Worm (Caenorhabditis elegans) whole organism, L4 larva: ENCODE measurements around the gene nhr-184.

Source experiments
- F37D6.2 ChIP-seq: sonication (generic microtip); optimal IDR thresholded peaks from 2 replicates; lab custom pipeline; 2016; ENCODE audit warnings: mild to moderate bottlenecking, missing genetic modification characterization, missing compliant biosample characterization
- attf-4 ChIP-seq: sonication (generic microtip); optimal IDR thresholded peaks from 3 replicates; lab custom pipeline; 2017; ENCODE audit warnings: missing biosample characterization, missing genetic modification characterization
- ceh-20 ChIP-seq: fragments of 200-800 bp; sonication (Bioruptor generic); IDR thresholded peaks from 2 replicates; pipeline ENCODE4 v1.3.6; 2022; ENCODE audit warnings: missing genetic modification reagents, missing genetic modification characterization, missing compliant biosample characterization
- ceh-32 ChIP-seq: sonication (generic microtip); optimal IDR thresholded peaks from 2 replicates; lab custom pipeline; 2016; ENCODE audit warnings: mild to moderate bottlenecking, missing genetic modification characterization, missing compliant biosample characterization; ENCODE audit not compliant: poor library complexity
- ceh-62 ChIP-seq: sonication (generic microtip); optimal IDR thresholded peaks from 2 replicates; lab custom pipeline; 2017; ENCODE audit warnings: missing biosample characterization, missing genetic modification characterization
- ces-1 ChIP-seq: fragments of 150-350 bp; sonication (generic microtip); optimal IDR thresholded peaks from 4 replicates; lab custom pipeline; 2014; ENCODE audit warnings: missing biosample characterization, missing genetic modification reagents, missing genetic modification characterization
- cey-2 ChIP-seq: sonication (generic microtip); optimal IDR thresholded peaks from 3 replicates; lab custom pipeline; 2017; ENCODE audit warnings: missing genetic modification characterization, mild to moderate bottlenecking, missing compliant biosample characterization, antibody characterized with exemption, borderline replicate concordance; ENCODE audit not compliant: insufficient read depth
- ctbp-1 ChIP-seq: fragments of 200-800 bp; sonication (Bioruptor generic); IDR thresholded peaks from 2 replicates; pipeline ENCODE4 v1.3.6; 2022; ENCODE audit warnings: missing genetic modification reagents, missing genetic modification characterization, missing compliant biosample characterization
- daf-16 ChIP-seq, 3 experiments: sonication (generic microtip); optimal IDR thresholded peaks; 2 replicates each; lab custom pipeline; 2016 to 2017; ENCODE audit warnings: missing genetic modification characterization in 3 of 3, missing genetic modification reagents in 3 of 3, mild to moderate bottlenecking in 2 of 3, missing compliant biosample characterization in 2 of 3, missing biosample characterization in 1 of 3, moderate library complexity in 1 of 3
- dmd-6 ChIP-seq: fragments of 200-800 bp; sonication (Bioruptor generic); IDR thresholded peaks from 2 replicates; pipeline ENCODE4 v1.3.6; 2022; ENCODE audit warnings: missing genetic modification reagents, missing genetic modification characterization, missing compliant biosample characterization
- dmd-8 ChIP-seq: fragments of 200-800 bp; sonication (Bioruptor generic); IDR thresholded peaks from 2 replicates; pipeline ENCODE4 v1.3.6; 2022; ENCODE audit warnings: missing genetic modification characterization, missing compliant biosample characterization
- duxl-1 ChIP-seq: sonication (generic microtip); optimal IDR thresholded peaks from 2 replicates; lab custom pipeline; 2016; ENCODE audit warnings: mild to moderate bottlenecking, missing genetic modification characterization, moderate library complexity, missing compliant biosample characterization; ENCODE audit not compliant: poor library complexity
- dve-1 ChIP-seq: sonication (generic microtip); optimal IDR thresholded peaks from 2 replicates; lab custom pipeline; 2017; ENCODE audit warnings: antibody characterized with exemption, mild to moderate bottlenecking, missing genetic modification characterization, missing compliant biosample characterization; ENCODE audit not compliant: insufficient read depth
- gei-8 ChIP-seq: fragments of 200-800 bp; sonication (Bioruptor generic); optimal IDR thresholded peaks from 2 replicates; lab custom pipeline; 2018; ENCODE audit warnings: mild to moderate bottlenecking, missing genetic modification characterization, missing compliant biosample characterization
- hlh-11 ChIP-seq: fragments of 200-800 bp; sonication (Bioruptor generic); optimal IDR thresholded peaks from 2 replicates; lab custom pipeline; 2018; ENCODE audit warnings: mild to moderate bottlenecking, missing genetic modification characterization, missing compliant biosample characterization
- hlh-30 ChIP-seq: sonication (generic microtip); optimal IDR thresholded peaks from 2 replicates; lab custom pipeline; 2017; ENCODE audit warnings: antibody characterized with exemption, mild to moderate bottlenecking, missing genetic modification characterization, missing compliant biosample characterization; ENCODE audit not compliant: insufficient read depth
- lin-1 ChIP-seq: fragments of 200-800 bp; sonication (Bioruptor generic); IDR thresholded peaks from 2 replicates; pipeline ENCODE4 v1.3.6; 2022; ENCODE audit warnings: missing genetic modification reagents, missing genetic modification characterization, missing compliant biosample characterization
- lin-29 ChIP-seq: fragments of 200-800 bp; sonication (Bioruptor generic); IDR thresholded peaks from 2 replicates; pipeline ENCODE4 v1.3.6; 2022; ENCODE audit warnings: missing genetic modification reagents, missing genetic modification characterization, missing compliant biosample characterization
- madf-5 ChIP-seq, 2 experiments: fragments of 200-800 bp; sonication (Bioruptor generic); IDR thresholded peaks; 2 replicates each; pipeline ENCODE4 v1.3.6; 2022; ENCODE audit warnings: missing compliant biosample characterization in 2 of 2, missing genetic modification characterization in 2 of 2
- mdl-1 ChIP-seq, 2 experiments: fragments of 150-350 bp in 1 of 2; sonication (generic microtip) in 1 of 2; optimal IDR thresholded peaks; 2 replicates each; lab custom pipeline; 2014 to 2017; ENCODE audit warnings: missing biosample characterization in 2 of 2, missing genetic modification characterization in 2 of 2
- mxl-2 ChIP-seq: fragments of 200-800 bp; sonication (Bioruptor generic); conservative IDR thresholded peaks from 2 replicates; pipeline ENCODE4 v1.3.6; 2022; ENCODE audit warnings: missing genetic modification reagents, missing genetic modification characterization, missing compliant biosample characterization
- nhr-28 ChIP-seq: fragments of 150-350 bp; optimal IDR thresholded peaks from 2 replicates; lab custom pipeline; 2014; ENCODE audit warnings: missing biosample characterization, missing genetic modification characterization
- nhr-41 ChIP-seq: fragments of 200-800 bp; sonication (Bioruptor generic); IDR thresholded peaks from 2 replicates; pipeline ENCODE4 v1.3.6; 2022; ENCODE audit warnings: missing genetic modification reagents, missing genetic modification characterization, missing compliant biosample characterization
- nhr-42 ChIP-seq: fragments of 200-800 bp; sonication (Bioruptor generic); IDR thresholded peaks from 2 replicates; pipeline ENCODE4 v1.3.6; 2022; ENCODE audit warnings: missing genetic modification characterization, missing compliant biosample characterization
- nhr-48 ChIP-seq: sonication (generic microtip); optimal IDR thresholded peaks from 2 replicates; lab custom pipeline; 2016; ENCODE audit warnings: mild to moderate bottlenecking, missing genetic modification characterization, missing compliant biosample characterization
- pqm-1 ChIP-seq: sonication (generic microtip); optimal IDR thresholded peaks from 2 replicates; lab custom pipeline; 2017; ENCODE audit warnings: missing biosample characterization, missing genetic modification characterization
- rbr-2 ChIP-seq: sonication (generic microtip); optimal IDR thresholded peaks from 2 replicates; lab custom pipeline; 2016; ENCODE audit warnings: missing genotype, missing genetic modification characterization, missing compliant biosample characterization
- set-16 ChIP-seq: fragments of 200-800 bp; sonication (Bioruptor generic); IDR thresholded peaks from 2 replicates; pipeline ENCODE4 v1.3.6; 2022; ENCODE audit warnings: missing genetic modification reagents, missing genetic modification characterization, missing compliant biosample characterization
- tra-1 ChIP-seq: fragments of 200-800 bp; sonication (Bioruptor generic); IDR thresholded peaks from 2 replicates; pipeline ENCODE4 v1.3.6; 2022; ENCODE audit warnings: missing genetic modification reagents, missing genetic modification characterization, missing compliant biosample characterization
- unc-62 ChIP-seq, 3 experiments: fragments of 150-350 bp in 1 of 3; sonication (generic microtip); optimal IDR thresholded peaks in 2 of 3; peaks in 1 of 3; 1 replicate in 1 of 3; 2 replicates in 2 of 3; lab custom pipeline; 2014 to 2017; ENCODE audit warnings: missing biosample characterization in 3 of 3, missing genetic modification characterization in 3 of 3, missing genetic modification reagents in 3 of 3, missing genotype in 1 of 3
- zip-2 ChIP-seq: fragments of 150-350 bp; optimal IDR thresholded peaks from 2 replicates; lab custom pipeline; 2014; ENCODE audit warnings: missing biosample characterization, missing genetic modification characterization
- ztf-11 ChIP-seq: fragments of 150-350 bp; optimal IDR thresholded peaks from 2 replicates; lab custom pipeline; 2014; ENCODE audit warnings: missing biosample characterization, missing genetic modification characterization

nhr-184 gene

DNA sequence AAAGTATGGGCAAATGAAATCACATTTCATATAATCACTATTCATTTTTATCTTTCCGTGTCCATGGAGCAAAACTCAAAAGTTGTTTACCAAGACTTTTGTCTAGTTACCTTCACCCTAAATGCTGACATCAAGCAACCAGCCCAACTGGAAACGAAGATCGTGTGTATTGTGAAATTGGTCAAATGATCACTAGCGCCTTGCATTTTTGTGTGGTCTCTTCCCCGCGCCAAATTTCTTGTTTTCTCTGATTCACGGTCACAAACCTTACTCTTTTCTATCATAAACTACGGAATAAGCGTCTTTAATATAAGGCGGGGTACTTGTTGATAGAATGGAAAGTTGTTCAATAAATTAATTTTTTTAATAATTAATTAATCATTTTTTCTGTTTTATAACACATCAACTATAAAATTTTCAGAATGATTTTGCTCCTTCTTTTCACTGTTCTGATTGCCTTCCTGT is 35.9 kb upstream of the nhr-184 start, which contains the start of gene cyp-33C7 (continued):
- peak; percentile 29 for TF ChIP-seq nhr-48 (tag; lab: Kevin White, UChicago)
- TF ChIP-seq gei-8 (GFP tag; lab: Kevin White, UChicago) = no peak
- TF ChIP-seq tra-1 (GFP tag; lab: Robert Waterston, UW) = 0 out of 2 replicates have a peak, but pooled peaks have one; percentile 39

DNA sequence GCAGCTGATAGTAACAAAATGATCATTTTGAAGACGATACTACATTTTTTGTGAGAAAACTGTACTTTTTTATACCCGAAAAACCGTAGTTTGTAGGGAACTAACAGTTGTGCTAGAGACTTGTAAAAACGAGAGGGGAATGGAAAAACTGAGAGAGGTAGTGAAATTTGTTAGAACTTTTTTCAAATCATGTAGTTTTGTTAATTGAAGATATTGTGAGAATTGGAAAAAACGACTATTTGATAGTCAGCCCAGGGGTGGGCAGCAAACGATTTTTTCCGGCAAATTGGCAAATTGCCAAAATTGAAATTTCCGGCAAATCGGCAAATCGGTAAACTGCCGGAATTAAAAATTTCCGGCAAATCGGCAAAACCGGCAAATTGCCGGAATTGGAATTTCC is 35.0 kb upstream of the nhr-184 start, which contains the start of gene cyp-33C6:
cyp-33C6 (minus strand) TSS at position 101 of the 400 bp plus-strand sequence.
- TF ChIP-seq unc-62 (GFP tag; optimal IDR thresholded peaks at IDR 0.05 in 1 of 2; lab: Kevin White, UChicago) = no peak
- TF ChIP-seq unc-62 (tag; optimal IDR thresholded peaks at IDR 0.05; lab: Kevin White, UChicago) = no peak
- no peak for TF ChIP-seq cey-2
- TF ChIP-seq hlh-30 (tag; lab: Kevin White, UChicago) = no peak
- no peak for TF ChIP-seq ctbp-1 (GFP tag; lab: Robert Waterston, UW)
- no peak for TF ChIP-seq set-16
- no peak for TF ChIP-seq nhr-41 (GFP tag; lab: Robert Waterston, UW)
- TF ChIP-seq zip-2 = no peak
- TF ChIP-seq madf-5 (GFP tag; IDR thresholded peaks at IDR 0.05; lab: Robert Waterston, UW) = no peak
- TF ChIP-seq nhr-42 (GFP tag; lab: Robert Waterston, UW) = no peak
- no peak for TF ChIP-seq nhr-28 (tag; lab: Kevin White, UChicago)
- TF ChIP-seq ces-1 (GFP tag; lab: Kevin White, UChicago) = no peak
- TF ChIP-seq lin-29 (GFP tag; lab: Robert Waterston, UW) = no peak
- no peak for TF ChIP-seq mdl-1 (tag; optimal IDR thresholded peaks at IDR 0.05; lab: Kevin White, UChicago)
- TF ChIP-seq hlh-11 (tag; lab: Kevin White, UChicago) = no peak
- TF ChIP-seq F37D6.2 (tag; lab: Kevin White, UChicago) = no peak

DNA sequence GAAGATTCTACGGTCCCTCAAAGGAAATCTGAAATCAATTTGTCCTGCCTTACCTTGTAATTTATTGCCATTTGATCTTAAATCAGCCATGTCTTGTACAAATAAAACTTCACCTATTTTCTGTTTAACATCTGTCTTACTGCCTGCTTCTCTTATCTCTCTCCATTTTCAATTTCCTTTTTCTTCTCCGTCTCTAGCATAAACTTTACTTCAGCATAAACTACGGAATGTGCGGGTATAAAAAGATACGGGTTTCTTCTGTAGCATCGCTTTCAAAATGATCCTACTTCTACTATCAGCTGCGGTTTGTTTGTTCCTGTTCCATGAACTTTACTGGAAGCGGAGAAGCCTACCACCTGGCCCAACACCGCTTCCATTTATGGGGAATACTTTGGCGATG is 30.5 kb upstream of the nhr-184 start, which contains the start of gene cyp-33C5:
cyp-33C5 (plus strand) TSS at position 254 of the 400 bp plus-strand sequence.
- no peak for TF ChIP-seq daf-16 (GFP tag; optimal IDR thresholded peaks at IDR 0.05; lab: Kevin White, UChicago)
- peak; percentile 46 for TF ChIP-seq daf-16 (tag; optimal IDR thresholded peaks at IDR 0.05; lab: Kevin White, UChicago)
- peak; percentile 70 for TF ChIP-seq dmd-6 (GFP tag; lab: Robert Waterston, UW)
- peak; percentile 23 for TF ChIP-seq pqm-1 (tag; lab: Kevin White, UChicago)
- TF ChIP-seq ztf-11 (tag; lab: Kevin White, UChicago) = no peak
- TF ChIP-seq hlh-11 (tag; lab: Kevin White, UChicago) = peak; percentile 25
- no peak for TF ChIP-seq ceh-20
- TF ChIP-seq dve-1 (tag; lab: Kevin White, UChicago) = peak; percentile 54
- TF ChIP-seq rbr-2 = no peak
- TF ChIP-seq ceh-32 = no peak
- peak; percentile 98 for TF ChIP-seq nhr-28 (tag; lab: Kevin White, UChicago)
- TF ChIP-seq duxl-1 (tag; lab: Kevin White, UChicago) = peak; percentile 5
- no peak for TF ChIP-seq mxl-2 (GFP tag; lab: Robert Waterston, UW)
- 0 out of 2 replicates have a peak, but pooled peaks have one; percentile 41 for TF ChIP-seq lin-1 (GFP tag; lab: Robert Waterston, UW)
- TF ChIP-seq, all 104 proteins: peak for 8

DNA sequence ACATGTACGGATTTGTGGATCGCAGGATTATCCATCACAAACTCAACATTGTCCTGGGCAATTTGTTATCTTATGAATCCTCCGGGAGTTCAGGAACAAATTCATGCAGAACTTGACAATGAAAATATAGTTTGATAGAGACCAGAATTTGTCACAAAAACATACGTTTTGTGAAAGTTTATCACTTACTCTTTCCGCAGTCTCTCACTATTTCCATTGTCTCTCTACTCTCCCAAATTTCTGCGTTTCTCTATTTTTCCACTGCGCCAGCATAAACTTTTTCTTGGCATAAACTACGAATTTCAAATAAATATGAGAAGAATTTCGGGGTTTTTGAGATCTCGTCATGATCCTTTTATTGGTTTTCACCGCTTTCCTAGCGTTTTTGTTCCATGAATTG is 28.4 kb upstream of the nhr-184 start, which contains the start of gene cyp-33C3:
cyp-33C3 (plus strand) TSS at position 149 of the 400 bp plus-strand sequence.
- TF ChIP-seq dmd-6 (GFP tag; lab: Robert Waterston, UW) = peak; percentile 28; the same call in 1 of the 2 replicates
- TF ChIP-seq nhr-28 (tag; lab: Kevin White, UChicago) = peak; percentile 84
- TF ChIP-seq ceh-62 (tag; lab: Kevin White, UChicago) = no peak
- no peak for TF ChIP-seq daf-16 (GFP tag; optimal IDR thresholded peaks at IDR 0.05; lab: Kevin White, UChicago)
- peak; percentile 9 for TF ChIP-seq daf-16 (tag; optimal IDR thresholded peaks at IDR 0.05; lab: Kevin White, UChicago)
- no peak for TF ChIP-seq dmd-8
- TF ChIP-seq attf-4 (tag; lab: Kevin White, UChicago) = no peak
